Worm (Caenorhabditis elegans): ENCODE data around the gene prx-19.

ce11 chrIII:8792251-8792650 is 16.8 kb downstream of the prx-19 start, which contains the start of gene ztf-1:
- no peak for TF ChIP-seq W03F9.2 (tag; optimal IDR thresholded peaks at IDR 0.05)
- no peak for TF ChIP-seq him-1 (tag; optimal IDR thresholded peaks at IDR 0.05)

Measured in whole organism, L4/young adult.